Worm (Caenorhabditis elegans) whole organism, L3 larva: ENCODE data around the gene F13B9.2.

Experiments
- ZK546.5 ChIP-seq: sonication (generic microtip); optimal IDR thresholded peaks from 2 replicates; lab custom pipeline; 2017; ENCODE audit warnings: missing biosample characterization, missing genetic modification characterization
- aly-2 ChIP-seq: fragments of 150-350 bp; optimal IDR thresholded peaks from 2 replicates; lab custom pipeline; 2014; ENCODE audit warnings: missing biosample characterization, missing genetic modification characterization
- ama-1 ChIP-seq: fragments of 150-350 bp; optimal IDR thresholded peaks from 2 replicates; lab custom pipeline; 2018
- ceh-16 ChIP-seq: sonication (generic microtip); optimal IDR thresholded peaks from 2 replicates; lab custom pipeline; 2017; ENCODE audit warnings: missing biosample characterization, missing genetic modification characterization
- ceh-9 ChIP-seq: sonication (generic microtip); optimal IDR thresholded peaks from 2 replicates; lab custom pipeline; 2018; ENCODE audit warnings: missing biosample characterization, missing genetic modification characterization
- daf-12 ChIP-seq: fragments of 150-350 bp; optimal IDR thresholded peaks from 2 replicates; lab custom pipeline; 2014; ENCODE audit warnings: missing biosample characterization, missing genetic modification reagents, missing genetic modification characterization
- egl-27 ChIP-seq: sonication (generic microtip); optimal IDR thresholded peaks from 4 replicates; lab custom pipeline; 2017; ENCODE audit warnings: missing biosample characterization, missing genetic modification reagents, missing genetic modification characterization
- elt-1 ChIP-seq: fragments of 150-350 bp; optimal IDR thresholded peaks from 2 replicates; lab custom pipeline; 2014; ENCODE audit warnings: missing biosample characterization, missing genetic modification characterization
- elt-2 ChIP-seq: sonication (generic microtip); optimal IDR thresholded peaks from 2 replicates; lab custom pipeline; 2016; ENCODE audit warnings: missing genetic modification reagents, mild to moderate bottlenecking, missing genetic modification characterization, missing compliant biosample characterization
- fkh-10 ChIP-seq: sonication (generic microtip); optimal IDR thresholded peaks from 2 replicates; lab custom pipeline; 2017; ENCODE audit warnings: missing biosample characterization, missing genetic modification reagents, missing genetic modification characterization
- fkh-2 ChIP-seq: fragments of 150-350 bp; optimal IDR thresholded peaks from 2 replicates; lab custom pipeline; 2014; ENCODE audit warnings: missing biosample characterization, missing genetic modification reagents, missing genetic modification characterization
- fos-1 ChIP-seq: fragments of 150-350 bp; optimal IDR thresholded peaks from 2 replicates; lab custom pipeline; 2014; ENCODE audit warnings: missing biosample characterization, missing genetic modification characterization
- lin-15B ChIP-seq: fragments of 150-350 bp; optimal IDR thresholded peaks from 2 replicates; lab custom pipeline; 2014; ENCODE audit warnings: missing biosample characterization, missing genetic modification characterization
- lin-39 ChIP-seq: fragments of 150-350 bp; optimal IDR thresholded peaks from 2 replicates; lab custom pipeline; 2018; ENCODE audit warnings: missing biosample characterization, missing genetic modification reagents, missing genetic modification characterization
- lsy-12 ChIP-seq: sonication (generic microtip); optimal IDR thresholded peaks from 2 replicates; lab custom pipeline; 2016; ENCODE audit warnings: mild to moderate bottlenecking, missing genetic modification characterization, missing compliant biosample characterization
- mml-1 ChIP-seq: fragments of 150-350 bp; sonication (generic microtip); optimal IDR thresholded peaks from 3 replicates; lab custom pipeline; 2014; ENCODE audit warnings: missing biosample characterization, missing genetic modification characterization
- nfya-1 ChIP-seq: sonication (generic microtip); optimal IDR thresholded peaks from 2 replicates; lab custom pipeline; 2017; ENCODE audit warnings: missing genetic modification characterization, mild to moderate bottlenecking, missing compliant biosample characterization, antibody characterized with exemption, moderate library complexity; ENCODE audit not compliant: insufficient read depth
- nhr-11 ChIP-seq: fragments of 150-350 bp; optimal IDR thresholded peaks from 2 replicates; lab custom pipeline; 2014; ENCODE audit warnings: missing biosample characterization, missing genetic modification characterization
- nhr-12 ChIP-seq: fragments of 150-350 bp; optimal IDR thresholded peaks from 2 replicates; lab custom pipeline; 2014; ENCODE audit warnings: missing biosample characterization, missing genetic modification characterization
- nhr-23 ChIP-seq: fragments of 150-350 bp; optimal IDR thresholded peaks from 2 replicates; lab custom pipeline; 2014; ENCODE audit warnings: missing biosample characterization, missing genetic modification reagents, missing genetic modification characterization
- nhr-237 ChIP-seq: fragments of 150-350 bp; optimal IDR thresholded peaks from 2 replicates; lab custom pipeline; 2014; ENCODE audit warnings: missing biosample characterization, missing genetic modification characterization
- nhr-25 ChIP-seq: sonication (generic microtip); optimal IDR thresholded peaks from 2 replicates; lab custom pipeline; 2017; ENCODE audit warnings: missing biosample characterization, missing genetic modification characterization
- nhr-28 ChIP-seq: fragments of 150-350 bp; optimal IDR thresholded peaks from 2 replicates; lab custom pipeline; 2014; ENCODE audit warnings: missing biosample characterization, missing genetic modification characterization
- nhr-67 ChIP-seq: fragments of 150-350 bp; optimal IDR thresholded peaks from 2 replicates; lab custom pipeline; 2014; ENCODE audit warnings: missing biosample characterization, missing genetic modification characterization
- nhr-76 ChIP-seq: fragments of 150-350 bp; sonication (generic microtip); optimal IDR thresholded peaks from 5 replicates; lab custom pipeline; 2014; ENCODE audit warnings: missing biosample characterization, missing genetic modification characterization
- nhr-77 ChIP-seq: fragments of 150-350 bp; optimal IDR thresholded peaks from 2 replicates; lab custom pipeline; 2014; ENCODE audit warnings: missing biosample characterization, missing genetic modification characterization
- pqm-1 ChIP-seq: fragments of 150-350 bp; optimal IDR thresholded peaks from 2 replicates; lab custom pipeline; 2017; ENCODE audit warnings: missing biosample characterization, missing genetic modification characterization, inconsistent platforms
- sea-2 ChIP-seq: fragments of 150-350 bp; sonication (generic microtip); optimal IDR thresholded peaks from 4 replicates; lab custom pipeline; 2014; ENCODE audit warnings: missing biosample characterization, missing genetic modification reagents, missing genetic modification characterization
- skn-1 ChIP-seq: fragments of 150-350 bp; optimal IDR thresholded peaks from 2 replicates; lab custom pipeline; 2014; ENCODE audit warnings: missing biosample characterization, missing genetic modification characterization
- tbx-2 ChIP-seq: sonication (generic microtip); optimal IDR thresholded peaks from 2 replicates; lab custom pipeline; 2016; ENCODE audit warnings: mild to moderate bottlenecking, missing genetic modification characterization, missing compliant biosample characterization
- unc-39 ChIP-seq: sonication (generic microtip); optimal IDR thresholded peaks from 4 replicates; lab custom pipeline; 2017; ENCODE audit warnings: missing biosample characterization, missing genetic modification characterization
- unc-62 ChIP-seq: fragments of 150-350 bp; sonication (generic microtip); optimal IDR thresholded peaks from 4 replicates; lab custom pipeline; 2014; ENCODE audit warnings: missing biosample characterization, missing genetic modification reagents, missing genetic modification characterization
- ztf-11 ChIP-seq: fragments of 150-350 bp; optimal IDR thresholded peaks from 2 replicates; lab custom pipeline; 2014; ENCODE audit warnings: missing biosample characterization, missing genetic modification characterization
- ztf-4 ChIP-seq: fragments of 150-350 bp; optimal IDR thresholded peaks from 2 replicates; lab custom pipeline; 2014; ENCODE audit warnings: missing biosample characterization, missing genetic modification characterization

F13B9.2 gene

DNA sequence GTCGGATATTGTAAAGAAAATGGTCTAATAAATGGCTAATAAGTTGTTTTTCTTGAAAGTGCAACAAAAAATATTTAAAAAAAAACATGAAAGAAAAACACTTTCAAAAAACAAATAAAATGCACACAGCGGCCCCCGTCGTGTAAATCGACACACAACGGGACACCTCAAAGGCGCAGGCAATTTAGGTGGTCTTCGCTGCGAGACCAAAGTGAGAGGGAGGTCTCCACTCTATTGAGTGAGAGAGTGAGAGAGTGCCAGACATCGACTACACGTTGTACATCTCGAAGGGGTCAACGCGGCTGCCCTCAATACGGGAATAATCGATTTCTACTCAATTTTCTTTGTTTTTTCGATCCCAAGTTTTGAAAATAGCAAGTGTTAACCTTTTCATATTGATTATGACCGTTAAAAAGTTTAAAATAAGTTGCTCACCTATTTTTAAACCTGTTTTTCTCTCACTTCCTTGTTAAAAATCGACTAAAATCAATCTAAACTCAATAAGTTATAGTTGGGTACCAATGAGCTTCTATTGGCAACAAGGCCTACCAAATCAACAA is 1.3 kb downstream of the F13B9.2 start, which contains the start of gene sec-16A.2 (continued):
- TF ChIP-seq unc-39 (tag; lab: Kevin White, UChicago) (no peak), lin-39 (tag; lab: Kevin White, UChicago) (peak; percentile 97), nhr-12 (tag; lab: Kevin White, UChicago) (no peak), fkh-2 (tag; lab: Kevin White, UChicago) (no peak)
- TF ChIP-seq, all 47 proteins: peak for 15

DNA sequence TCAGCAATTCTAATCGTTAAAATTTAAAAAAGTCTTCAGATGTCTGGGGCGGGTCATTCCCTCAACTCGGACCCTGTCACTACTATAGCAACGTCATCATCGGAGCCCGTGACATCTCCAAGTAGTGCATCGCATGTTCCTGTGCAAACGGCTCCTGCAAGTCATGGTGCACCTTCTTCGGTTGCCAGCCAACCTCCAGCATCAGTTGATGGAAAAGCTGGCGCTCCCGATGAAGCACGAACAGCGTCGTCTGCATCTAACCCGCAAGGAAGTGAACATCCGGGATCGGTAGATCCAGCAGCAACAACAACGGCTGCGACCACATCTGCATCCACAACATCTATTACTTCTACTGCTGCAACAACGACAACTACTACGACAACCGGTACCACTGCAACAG is 9.1 kb downstream of the F13B9.2 start, which contains the start of gene R09F10.3:
Gene R09F10.3 (plus strand): TSS at position 40 of the 400 bp plus-strand sequence.
- TF ChIP-seq nfya-1 (tag; lab: Kevin White, UChicago): no peak
- TF ChIP-seq nhr-67 (tag; lab: Kevin White, UChicago): no peak
- TF ChIP-seq nhr-11: no peak
- no peak for TF ChIP-seq ceh-9
- TF ChIP-seq nhr-28 (tag; lab: Kevin White, UChicago): no peak
- TF ChIP-seq nhr-76 (tag; lab: Kevin White, UChicago): no peak
- TF ChIP-seq nhr-237 (tag; lab: Kevin White, UChicago): no peak
- no peak for TF ChIP-seq ZK546.5 (tag; lab: Kevin White, UChicago)
- no peak for TF ChIP-seq lin-39 (tag; lab: Kevin White, UChicago)
- no peak for TF ChIP-seq fkh-10 (GFP tag; lab: Kevin White, UChicago)
- no peak for TF ChIP-seq unc-39 (tag; lab: Kevin White, UChicago)
- TF ChIP-seq aly-2 (tag; lab: Kevin White, UChicago): no peak
- TF ChIP-seq sea-2 (GFP tag; lab: Kevin White, UChicago): no peak
- no peak for TF ChIP-seq elt-2 (tag; lab: Kevin White, UChicago)
- TF ChIP-seq fkh-2 (tag; lab: Kevin White, UChicago): no peak
- TF ChIP-seq ceh-16 (tag; lab: Kevin White, UChicago): no peak
- TF ChIP-seq unc-62: no peak

DNA sequence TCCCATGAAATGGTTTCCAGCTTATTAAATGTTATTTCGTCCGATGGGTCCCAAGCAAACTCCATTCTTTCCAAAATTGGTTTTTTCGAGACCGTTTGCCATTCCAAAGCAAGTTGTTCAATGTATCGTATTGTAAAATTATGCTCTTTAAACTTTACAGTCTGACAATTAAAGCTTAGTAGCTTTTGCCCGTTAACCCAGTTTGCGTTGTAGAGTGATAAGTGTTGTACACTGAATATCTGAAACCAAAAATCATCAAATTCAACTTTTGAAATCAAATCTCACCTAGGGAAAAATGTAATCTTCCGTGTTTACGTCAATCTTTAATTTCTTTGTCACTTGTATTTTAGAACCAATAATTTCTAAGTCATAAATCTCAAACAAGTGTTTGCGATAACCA is 11.8 kb downstream of the F13B9.2 start:
- TF ChIP-seq ZK546.5 (tag; lab: Kevin White, UChicago): no peak
- no peak for TF ChIP-seq ceh-9

DNA sequence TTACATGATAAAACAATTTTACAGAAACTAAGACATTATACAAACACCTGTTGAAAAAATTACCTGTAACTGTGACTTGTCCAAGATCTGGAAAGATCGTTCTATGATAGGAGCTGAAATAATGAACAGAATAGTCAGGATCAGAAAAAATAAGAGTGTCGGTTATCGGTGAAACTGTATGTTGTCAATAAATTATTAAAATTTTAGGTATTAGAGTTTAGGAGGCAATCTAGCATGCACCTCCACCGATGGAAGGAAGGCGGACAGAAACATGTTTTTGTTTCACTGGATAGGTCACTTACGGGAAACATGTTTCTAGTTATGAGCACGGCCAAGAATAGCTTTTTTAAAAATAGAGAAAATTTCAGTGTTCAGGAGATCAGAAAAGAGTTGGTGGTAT is 14.1 kb downstream of the F13B9.2 start, which contains the start of gene ced-13:
Gene ced-13 (minus strand): TSS at position 101 of the 400 bp plus-strand sequence.
- no peak for TF ChIP-seq daf-12
- no peak for TF ChIP-seq nhr-77 (tag; lab: Kevin White, UChicago)
- no peak for TF ChIP-seq lin-15B (tag; lab: Kevin White, UChicago)
- no peak for TF ChIP-seq ceh-16 (tag; lab: Kevin White, UChicago)
- no peak for TF ChIP-seq unc-62
- no peak for TF ChIP-seq ama-1 (lab: Kevin White, UChicago)
- no peak for TF ChIP-seq ceh-9
- no peak for TF ChIP-seq fos-1 (tag; lab: Kevin White, UChicago)

DNA sequence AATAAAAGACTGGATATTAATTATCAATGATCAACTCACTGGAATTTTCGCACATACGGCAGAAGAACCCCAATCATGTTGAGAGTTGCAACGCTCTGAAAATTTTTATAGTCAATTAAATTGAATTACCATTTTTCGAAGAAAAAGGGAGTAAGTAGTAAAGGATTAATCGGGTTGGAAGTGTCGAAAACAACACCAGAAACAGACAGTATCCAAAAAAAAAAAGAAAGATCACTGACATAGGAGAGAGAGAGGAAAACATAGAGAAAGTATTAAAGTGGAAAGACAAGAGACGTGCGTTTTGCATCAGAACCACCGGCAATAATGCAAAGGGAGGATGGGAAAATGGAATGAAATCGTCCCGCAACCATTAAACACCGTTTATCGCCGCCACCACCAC is 16.8 kb downstream of the F13B9.2 start, which contains the start of gene inx-5:
Gene inx-5 (minus strand): TSS at position 101 of the 400 bp plus-strand sequence.
- no peak for TF ChIP-seq tbx-2 (tag; lab: Kevin White, UChicago)
- no peak for TF ChIP-seq ZK546.5 (tag; lab: Kevin White, UChicago)
- TF ChIP-seq egl-27 (tag; lab: Kevin White, UChicago): no peak
- no peak for TF ChIP-seq lsy-12
- no peak for TF ChIP-seq ztf-11 (tag; lab: Kevin White, UChicago)
- TF ChIP-seq mml-1 (tag; lab: Kevin White, UChicago): no peak
- TF ChIP-seq nhr-23 (tag; lab: Kevin White, UChicago): no peak
- TF ChIP-seq skn-1: no peak
- TF ChIP-seq elt-1: no peak
- no peak for TF ChIP-seq nhr-77 (tag; lab: Kevin White, UChicago)
- no peak for TF ChIP-seq nfya-1 (tag; lab: Kevin White, UChicago)
- no peak for TF ChIP-seq pqm-1

DNA sequence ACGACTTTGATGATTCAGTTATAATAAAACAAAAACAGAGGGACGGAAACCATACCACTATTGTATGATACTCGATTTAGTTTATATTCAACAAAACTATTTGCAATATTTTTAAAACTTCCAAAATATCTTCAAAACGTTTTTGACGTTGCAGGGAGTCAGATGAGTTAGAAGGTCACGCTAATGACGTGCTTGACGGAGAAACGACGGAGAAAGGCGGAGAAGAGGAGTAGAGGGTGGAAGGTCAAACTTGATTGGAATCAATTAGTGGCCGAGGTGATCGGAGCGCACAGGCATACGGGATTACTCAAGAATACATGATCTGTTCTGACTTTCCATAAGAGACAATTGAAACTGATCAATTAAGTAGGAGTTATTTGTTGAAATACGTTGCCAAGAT is 17.3 kb downstream of the F13B9.2 start:
- TF ChIP-seq nhr-25 (tag; lab: Kevin White, UChicago) (peak; percentile 54), ztf-4 (tag; lab: Kevin White, UChicago) (no peak)
